Worm (Caenorhabditis elegans) whole organism, L2 larva: ENCODE data around the gene oma-2.

Experiments used
- C34F6.9 ChIP-seq: fragments of 150-350 bp; optimal IDR thresholded peaks from 2 replicates; lab custom pipeline; 2014; ENCODE audit warnings: missing biosample characterization, missing genetic modification characterization
- ZK546.5 ChIP-seq: sonication (generic microtip); optimal IDR thresholded peaks from 2 replicates; lab custom pipeline; 2017; ENCODE audit warnings: missing biosample characterization, missing genetic modification characterization
- alr-1 ChIP-seq: fragments of 150-350 bp; optimal IDR thresholded peaks from 2 replicates; lab custom pipeline; 2014; ENCODE audit warnings: missing biosample characterization, missing genetic modification characterization
- aly-2 ChIP-seq: fragments of 150-350 bp; optimal IDR thresholded peaks from 2 replicates; lab custom pipeline; 2014; ENCODE audit warnings: missing biosample characterization, missing genetic modification characterization
- ama-1 ChIP-seq: fragments of 150-350 bp; optimal IDR thresholded peaks from 2 replicates; lab custom pipeline; 2018; ENCODE audit warnings: inconsistent platforms
- blmp-1 ChIP-seq: sonication (generic microtip); optimal IDR thresholded peaks from 2 replicates; lab custom pipeline; 2017; ENCODE audit warnings: missing genetic modification characterization, mild to moderate bottlenecking, missing compliant biosample characterization, antibody characterized with exemption, moderate library complexity; ENCODE audit not compliant: insufficient read depth
- ceh-16 ChIP-seq: fragments of 150-350 bp; optimal IDR thresholded peaks from 2 replicates; lab custom pipeline; 2014; ENCODE audit warnings: missing biosample characterization, missing genetic modification characterization
- crh-2 ChIP-seq: sonication (generic microtip); optimal IDR thresholded peaks from 2 replicates; lab custom pipeline; 2017; ENCODE audit warnings: missing biosample characterization, missing genetic modification characterization
- dmd-4 ChIP-seq: sonication (generic microtip); optimal IDR thresholded peaks from 2 replicates; lab custom pipeline; 2017; ENCODE audit warnings: missing biosample characterization, missing genetic modification characterization
- egl-27 ChIP-seq: sonication (generic microtip); optimal IDR thresholded peaks from 3 replicates; lab custom pipeline; 2017; ENCODE audit warnings: missing biosample characterization, missing genetic modification reagents, missing genetic modification characterization
- elt-1 ChIP-seq: fragments of 150-350 bp; optimal IDR thresholded peaks from 2 replicates; lab custom pipeline; 2014; ENCODE audit warnings: missing biosample characterization, missing genetic modification characterization
- gmeb-1 ChIP-seq: fragments of 150-350 bp; optimal IDR thresholded peaks from 2 replicates; lab custom pipeline; 2014; ENCODE audit warnings: missing biosample characterization, missing genetic modification characterization
- lin-11 ChIP-seq: fragments of 150-350 bp; sonication (generic microtip); optimal IDR thresholded peaks from 2 replicates; lab custom pipeline; 2014; ENCODE audit warnings: missing biosample characterization, missing genetic modification characterization, inconsistent platforms, mixed read lengths
- lin-13 ChIP-seq: fragments of 150-350 bp; optimal IDR thresholded peaks from 2 replicates; lab custom pipeline; 2014; ENCODE audit warnings: missing biosample characterization, missing genetic modification reagents, missing genetic modification characterization
- mab-5 ChIP-seq: fragments of 150-350 bp; optimal IDR thresholded peaks from 2 replicates; lab custom pipeline; 2014; ENCODE audit warnings: missing biosample characterization, missing genetic modification characterization
- mdl-1 ChIP-seq, 2 experiments: fragments of 150-350 bp in 1 of 2; sonication (generic microtip) in 1 of 2; optimal IDR thresholded peaks; 2 replicates each; lab custom pipeline; 2017; ENCODE audit warnings: missing biosample characterization in 2 of 2, missing genetic modification characterization in 2 of 2
- nhr-10 ChIP-seq: sonication (generic microtip); optimal IDR thresholded peaks from 2 replicates; lab custom pipeline; 2017; ENCODE audit warnings: missing biosample characterization, missing genetic modification characterization
- nhr-12 ChIP-seq: fragments of 150-350 bp; optimal IDR thresholded peaks from 2 replicates; lab custom pipeline; 2014; ENCODE audit warnings: missing biosample characterization, missing genetic modification characterization
- nhr-129 ChIP-seq: fragments of 150-350 bp; optimal IDR thresholded peaks from 2 replicates; lab custom pipeline; 2014; ENCODE audit warnings: missing biosample characterization, missing genetic modification characterization
- nhr-25 ChIP-seq: fragments of 150-350 bp; sonication (generic microtip); optimal IDR thresholded peaks from 3 replicates; lab custom pipeline; 2014; ENCODE audit warnings: missing biosample characterization, missing genetic modification characterization
- nhr-77 ChIP-seq: fragments of 150-350 bp; optimal IDR thresholded peaks from 2 replicates; lab custom pipeline; 2014; ENCODE audit warnings: missing biosample characterization, missing genetic modification characterization
- peb-1 ChIP-seq: fragments of 150-350 bp; optimal IDR thresholded peaks from 2 replicates; lab custom pipeline; 2014; ENCODE audit warnings: missing biosample characterization, missing genetic modification characterization
- sem-4 ChIP-seq: fragments of 150-350 bp; optimal IDR thresholded peaks from 2 replicates; lab custom pipeline; 2014; ENCODE audit warnings: missing biosample characterization, missing genetic modification reagents, missing genetic modification characterization
- sma-3 ChIP-seq: sonication (generic microtip); optimal IDR thresholded peaks from 2 replicates; lab custom pipeline; 2016; ENCODE audit warnings: missing genetic modification reagents, missing genetic modification characterization, missing compliant biosample characterization
- snpc-4 ChIP-seq: fragments of 150-350 bp; optimal IDR thresholded peaks from 2 replicates; lab custom pipeline; 2014; ENCODE audit warnings: missing biosample characterization, missing genetic modification characterization
- unc-39 ChIP-seq: fragments of 150-350 bp; optimal IDR thresholded peaks from 2 replicates; lab custom pipeline; 2014; ENCODE audit warnings: missing biosample characterization, missing genetic modification characterization
- zag-1 ChIP-seq: fragments of 150-350 bp; optimal IDR thresholded peaks from 2 replicates; lab custom pipeline; 2014; ENCODE audit warnings: missing biosample characterization, missing genetic modification characterization
- ztf-1 ChIP-seq: fragments of 200-800 bp; sonication (Bioruptor generic); conservative IDR thresholded peaks from 2 replicates; pipeline ENCODE4 v1.3.6; 2022; ENCODE audit warnings: missing genetic modification characterization, missing compliant biosample characterization
- ztf-11 ChIP-seq: sonication (generic microtip); optimal IDR thresholded peaks from 2 replicates; lab custom pipeline; 2017; ENCODE audit warnings: missing biosample characterization, missing genetic modification characterization

The oma-2 gene

DNA sequence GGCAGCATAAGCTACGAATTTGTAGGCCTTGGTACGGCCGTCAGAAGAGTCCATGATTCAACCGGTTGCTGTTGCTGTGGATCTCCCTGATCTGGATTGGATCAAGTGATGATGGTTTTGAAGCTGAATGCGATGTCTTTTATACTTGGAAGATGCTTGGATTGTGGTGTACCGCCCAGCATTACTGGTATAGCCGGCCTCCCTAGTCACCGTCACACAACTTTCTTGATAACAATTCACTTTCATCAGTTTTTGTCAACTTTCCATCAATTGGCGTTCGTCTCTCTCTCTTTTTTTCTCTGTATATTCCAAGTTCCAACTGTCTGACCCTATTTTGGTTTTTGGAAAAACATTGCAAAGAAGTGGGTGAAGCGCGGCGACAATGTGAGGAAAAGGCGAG lies 21.6 kb downstream of the oma-2 start, which contains the start of gene col-43:
Gene col-43, minus strand, starts transcription at position 101 of the 400 bp plus-strand sequence.
- TF ChIP-seq zag-1 (tag; lab: Kevin White, UChicago) (no peak), peb-1 (no peak), alr-1 (tag; lab: Kevin White, UChicago) (no peak), ztf-11 (no peak)

DNA sequence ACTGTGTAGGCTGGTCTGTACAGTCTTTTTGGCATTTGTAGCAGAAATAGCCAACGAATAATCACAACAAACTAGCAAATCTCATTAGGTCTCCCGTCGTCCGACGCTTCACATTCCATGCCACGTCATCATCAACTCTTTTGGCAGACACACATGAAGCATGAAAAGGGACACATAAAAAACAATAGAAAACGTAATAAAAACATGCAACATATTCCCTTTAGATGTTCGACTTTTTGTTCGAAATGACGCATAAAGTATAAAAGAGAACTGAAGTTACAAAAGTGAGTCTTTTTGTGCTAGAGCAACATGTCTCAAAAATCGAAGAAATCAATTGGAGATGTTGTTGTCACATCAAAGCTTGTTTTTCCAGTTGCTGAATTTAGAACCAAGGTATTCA lies 22.6 kb downstream of the oma-2 start, which contains the start of gene sth-1:
Gene sth-1, plus strand, starts transcription at position 301 of the 400 bp plus-strand sequence.
- TF ChIP-seq ZK546.5 (tag; lab: Kevin White, UChicago) = no peak
- TF ChIP-seq dmd-4 = no peak
- TF ChIP-seq gmeb-1 (tag; lab: Kevin White, UChicago) = no peak
- TF ChIP-seq peb-1 = no peak
- TF ChIP-seq nhr-129 (tag; lab: Kevin White, UChicago) = no peak
- TF ChIP-seq nhr-10 (tag; lab: Kevin White, UChicago) = no peak
- TF ChIP-seq, all 48 proteins: peak for 0

DNA sequence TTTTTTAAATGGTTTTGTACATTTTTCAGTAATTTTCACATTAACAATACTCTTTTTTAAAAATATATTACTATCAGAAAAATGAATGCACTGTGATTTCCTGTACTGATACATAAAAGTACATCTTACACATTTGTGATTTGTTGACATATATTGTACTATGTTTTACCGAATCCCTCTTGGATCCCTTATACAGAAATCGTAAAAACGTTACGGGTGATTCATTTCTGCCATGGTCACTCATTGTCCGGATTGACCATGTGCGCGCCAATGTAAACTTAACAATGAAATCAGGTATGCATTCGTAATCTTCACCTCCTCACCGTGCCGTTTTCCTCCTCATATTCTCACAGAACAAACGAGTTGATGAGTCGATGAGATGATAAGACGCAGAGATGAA lies 24.9 kb downstream of the oma-2 start, which contains the start of gene ZC513.2:
Gene ZC513.2, plus strand, starts transcription at position 301 of the 400 bp plus-strand sequence.
- no peak for TF ChIP-seq ztf-1
- no peak for TF ChIP-seq elt-1 (tag; lab: Kevin White, UChicago)
- no peak for TF ChIP-seq nhr-12 (tag; lab: Kevin White, UChicago)
- TF ChIP-seq lin-11 (tag; lab: Kevin White, UChicago) = no peak
- no peak for TF ChIP-seq nhr-129 (tag; lab: Kevin White, UChicago)
- no peak for TF ChIP-seq crh-2 (tag; lab: Kevin White, UChicago)
- TF ChIP-seq snpc-4 (tag; lab: Kevin White, UChicago) = no peak
- no peak for TF ChIP-seq unc-39 (tag; lab: Kevin White, UChicago)
- no peak for TF ChIP-seq nhr-10 (tag; lab: Kevin White, UChicago)

DNA sequence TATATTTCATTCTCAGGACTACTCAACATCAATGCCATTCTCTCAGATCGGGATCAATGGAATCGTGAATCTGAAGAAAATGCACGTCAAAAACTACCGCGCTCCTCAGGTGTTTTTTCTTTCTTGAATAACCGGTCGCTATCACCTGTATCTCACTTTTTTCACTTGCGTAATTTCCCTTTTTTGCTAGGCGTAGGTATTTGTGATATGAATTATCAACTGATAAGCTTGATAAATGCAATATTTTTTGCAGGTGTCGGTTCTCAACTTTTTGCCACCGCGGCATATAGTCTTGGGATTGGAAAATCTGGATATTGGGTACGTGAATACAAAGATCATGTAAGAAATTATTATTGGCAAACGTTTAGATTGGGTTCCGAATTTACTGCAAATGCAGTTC lies 25.9 kb downstream of the oma-2 start:
- TF ChIP-seq blmp-1 (tag; lab: Kevin White, UChicago) (peak; percentile 14), egl-27 (tag; lab: Kevin White, UChicago) (no peak)

DNA sequence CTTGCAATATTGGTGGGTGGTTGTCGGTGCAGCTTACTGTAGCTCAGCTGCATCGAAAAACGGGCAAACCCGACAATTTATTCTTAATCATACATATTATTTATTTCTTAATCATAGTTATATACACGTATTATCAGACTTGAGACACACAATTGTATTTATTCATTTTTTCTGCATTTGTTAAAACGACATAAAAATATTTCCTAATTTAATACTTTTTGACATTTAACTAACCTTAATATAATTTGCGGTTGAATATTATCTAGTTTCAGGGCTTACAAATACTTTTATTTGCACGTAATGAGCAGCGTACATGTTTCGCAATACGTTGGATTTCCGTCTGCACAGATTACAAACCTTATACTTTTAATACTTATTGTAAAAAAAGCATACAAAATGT lies 29.1 kb downstream of the oma-2 start, which contains the start of gene str-138:
Gene str-138, plus strand, starts transcription at position 301 of the 400 bp plus-strand sequence.
- TF ChIP-seq aly-2 (no peak), nhr-129 (tag; lab: Kevin White, UChicago) (no peak), snpc-4 (tag; lab: Kevin White, UChicago) (no peak), C34F6.9 (tag; lab: Kevin White, UChicago) (no peak), mdl-1 (tag; optimal IDR thresholded peaks at IDR 0.05; lab: Kevin White, UChicago) (no peak), zag-1 (tag; lab: Kevin White, UChicago) (no peak), gmeb-1 (tag; lab: Kevin White, UChicago) (no peak), nhr-77 (tag; lab: Kevin White, UChicago) (no peak), ztf-1 (no peak), mab-5 (no peak), ztf-11 (no peak)

DNA sequence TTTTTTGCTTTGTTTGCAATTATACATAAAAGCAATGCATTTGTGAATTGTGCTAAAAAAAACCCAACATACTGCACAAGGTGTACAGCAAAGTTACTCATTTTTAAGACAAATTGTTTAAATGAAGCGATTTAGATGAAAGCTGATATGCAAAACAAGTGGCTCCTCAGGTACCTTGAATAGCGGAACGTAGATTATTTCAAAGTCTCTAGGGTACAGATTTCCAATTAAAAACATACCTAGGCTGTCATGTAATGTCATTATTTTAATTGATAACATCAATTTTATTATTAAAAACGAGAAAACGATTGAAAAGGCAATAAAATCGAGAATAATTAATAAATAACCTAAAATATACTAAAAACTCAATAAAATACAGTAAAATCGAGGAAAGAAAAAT lies 32.8 kb downstream of the oma-2 start, which contains the start of gene str-139:
Gene str-139, minus strand, starts transcription at position 101 of the 400 bp plus-strand sequence.
- TF ChIP-seq ceh-16 (tag; lab: Kevin White, UChicago) (no peak), crh-2 (tag; lab: Kevin White, UChicago) (no peak), mab-5 (no peak), nhr-25 (tag; lab: Kevin White, UChicago) (no peak)

DNA sequence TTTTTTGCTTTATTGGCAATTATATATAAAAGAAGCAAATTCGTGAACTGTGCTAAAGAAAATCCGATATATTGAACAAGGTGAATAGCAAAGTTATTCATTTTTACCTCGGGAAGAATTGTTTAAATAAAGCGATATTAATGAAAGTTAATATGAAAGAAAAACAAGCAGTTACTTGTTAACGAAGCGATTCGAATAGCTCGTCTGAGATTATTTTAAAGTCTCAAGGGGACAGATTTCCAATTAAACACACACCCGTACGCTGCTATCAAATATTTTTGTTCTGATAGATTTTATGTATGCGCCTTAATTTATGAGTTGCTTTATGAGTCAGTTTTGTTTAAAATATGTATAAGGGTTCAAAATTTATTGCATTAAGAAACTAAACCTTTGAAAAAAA lies 38.6 kb downstream of the oma-2 start, which contains the start of gene str-140:
Gene str-140, minus strand, starts transcription at position 101 of the 400 bp plus-strand sequence.
- TF ChIP-seq nhr-129 (tag; lab: Kevin White, UChicago) = no peak
- no peak for TF ChIP-seq ama-1 (lab: Kevin White, UChicago)
- no peak for TF ChIP-seq dmd-4
- no peak for TF ChIP-seq lin-13 (GFP tag; lab: Kevin White, UChicago)
- TF ChIP-seq gmeb-1 (tag; lab: Kevin White, UChicago) = no peak
- TF ChIP-seq sem-4 (tag; lab: Kevin White, UChicago) = no peak
- TF ChIP-seq sma-3 (GFP tag; lab: Kevin White, UChicago) = no peak
- TF ChIP-seq peb-1 = no peak
